Fruit fly (Drosophila melanogaster) whole organism, embryonic: ENCODE measurements around the gene CG42784.

Experiments used
- CG12744 ChIP-seq: fragments of 200-800 bp; sonication (Bioruptor generic); optimal IDR thresholded peaks from 2 replicates; lab custom pipeline; 2016; ENCODE audit warnings: missing biosample characterization, missing genetic modification characterization
- CG13775 ChIP-seq: fragments of 200-800 bp; sonication (Bioruptor generic); optimal IDR thresholded peaks from 3 replicates; lab custom pipeline; 2017; ENCODE audit warnings: missing biosample characterization, mild to moderate bottlenecking, missing genetic modification characterization
- CG16813 ChIP-seq: fragments of 200-800 bp; sonication (Bioruptor generic); IDR thresholded peaks from 3 replicates; pipeline ENCODE4 v1.3.6; 2022; ENCODE audit warnings: missing biosample characterization, missing genetic modification characterization; ENCODE audit not compliant: partially characterized antibody
- CG17568 ChIP-seq: fragments of 200-800 bp; sonication (Bioruptor generic); optimal IDR thresholded peaks from 2 replicates; lab custom pipeline; 2018; ENCODE audit warnings: missing biosample characterization, mild to moderate bottlenecking, missing genetic modification characterization, moderate library complexity
- CG1792 ChIP-seq: fragments of 200-800 bp; sonication (Bioruptor generic); optimal IDR thresholded peaks from 2 replicates; lab custom pipeline; 2016; ENCODE audit warnings: missing biosample characterization, missing genetic modification characterization
- CG18619 ChIP-seq: fragments of 200-800 bp; sonication (Bioruptor generic); optimal IDR thresholded peaks from 3 replicates; lab custom pipeline; 2017; ENCODE audit warnings: missing biosample characterization, mild to moderate bottlenecking, missing genetic modification characterization
- CG18764 ChIP-seq: fragments of 200-800 bp; sonication (Bioruptor generic); optimal IDR thresholded peaks from 3 replicates; lab custom pipeline; 2016; ENCODE audit warnings: missing biosample characterization, missing genetic modification characterization
- CG2116 ChIP-seq: fragments of 200-800 bp; sonication (Bioruptor generic); optimal IDR thresholded peaks from 3 replicates; lab custom pipeline; 2018; ENCODE audit warnings: missing biosample characterization, mild to moderate bottlenecking, missing genetic modification characterization
- CG2199 ChIP-seq: fragments of 200-800 bp; sonication (Bioruptor generic); IDR thresholded peaks from 3 replicates; pipeline ENCODE4 v1.3.6; 2022; ENCODE audit warnings: missing biosample characterization, missing genetic modification characterization
- CG2712 ChIP-seq: fragments of 200-800 bp; optimal IDR thresholded peaks from 3 replicates; lab custom pipeline; 2019; ENCODE audit warnings: missing biosample characterization, mild to moderate bottlenecking, missing genetic modification characterization, moderate library complexity
- CG3065 ChIP-seq: fragments of 200-800 bp; sonication (Bioruptor generic); optimal IDR thresholded peaks from 2 replicates; lab custom pipeline; 2016; ENCODE audit warnings: missing biosample characterization, missing genetic modification characterization
- CG33557 ChIP-seq: fragments of 200-800 bp; sonication (Bioruptor generic); optimal IDR thresholded peaks from 2 replicates; lab custom pipeline; 2019; ENCODE audit warnings: missing biosample characterization, mild to moderate bottlenecking, missing genetic modification characterization, moderate library complexity
- CG3847 ChIP-seq: fragments of 200-800 bp; sonication (Bioruptor generic); IDR thresholded peaks from 2 replicates; pipeline ENCODE4 v1.3.6; 2022; ENCODE audit warnings: missing biosample characterization, missing genetic modification characterization
- CG43689 ChIP-seq: fragments of 200-800 bp; sonication (Bioruptor generic); IDR thresholded peaks from 2 replicates; pipeline ENCODE4 v1.3.6; 2022; ENCODE audit warnings: missing biosample characterization, missing genetic modification characterization
- CG5245 ChIP-seq: fragments of 200-800 bp; sonication (Bioruptor generic); optimal IDR thresholded peaks from 3 replicates; lab custom pipeline; 2016; ENCODE audit warnings: missing biosample characterization, missing genetic modification characterization
- CG6765 ChIP-seq: fragments of 200-800 bp; sonication (Bioruptor generic); optimal IDR thresholded peaks from 3 replicates; lab custom pipeline; 2017; ENCODE audit warnings: missing biosample characterization, mild to moderate bottlenecking, missing genetic modification characterization
- CG7987 ChIP-seq: fragments of 200-800 bp; sonication (Bioruptor generic); optimal IDR thresholded peaks from 2 replicates; lab custom pipeline; 2018; ENCODE audit warnings: missing biosample characterization, mild to moderate bottlenecking, missing genetic modification characterization, moderate library complexity
- CG8478 ChIP-seq: fragments of >200 bp; optimal IDR thresholded peaks from 2 replicates; lab custom pipeline; 2018
- CG9215 ChIP-seq: fragments of 200-800 bp; sonication (Bioruptor generic); IDR thresholded peaks from 2 replicates; pipeline ENCODE4 v1.3.6; 2022; ENCODE audit warnings: missing biosample characterization, missing genetic modification characterization
- CrebB ChIP-seq: fragments of 200-800 bp; sonication (Bioruptor generic); optimal IDR thresholded peaks from 3 replicates; lab custom pipeline; 2018; ENCODE audit warnings: missing biosample characterization, mild to moderate bottlenecking, missing genetic modification characterization
- D19A ChIP-seq: fragments of 200-800 bp; optimal IDR thresholded peaks from 3 replicates; lab custom pipeline; 2019; ENCODE audit warnings: missing biosample characterization, mild to moderate bottlenecking, missing genetic modification characterization, moderate library complexity
- Dek ChIP-seq: fragments of 200-800 bp; sonication (Bioruptor generic); optimal IDR thresholded peaks from 3 replicates; lab custom pipeline; 2019; ENCODE audit warnings: missing biosample characterization, mild to moderate bottlenecking, missing genetic modification characterization, moderate library complexity
- Dip2 ChIP-seq: fragments of 200-800 bp; sonication (Bioruptor generic); IDR thresholded peaks from 2 replicates; pipeline ENCODE4 v1.3.6; 2022; ENCODE audit warnings: missing biosample characterization, missing genetic modification characterization
- Eip74EF ChIP-seq, 2 experiments: fragments of 200-800 bp in 1 of 2; fragments of >200 bp in 1 of 2; sonication (Bioruptor generic) in 1 of 2; optimal IDR thresholded peaks; 2 replicates each; lab custom pipeline; 2017 to 2019; ENCODE audit warnings: missing biosample characterization in 2 of 2, missing genetic modification characterization in 2 of 2, mild to moderate bottlenecking in 1 of 2, moderate library complexity in 1 of 2
- Fer2 ChIP-seq: fragments of 200-800 bp; sonication (Bioruptor generic); optimal IDR thresholded peaks from 2 replicates; lab custom pipeline; 2018; ENCODE audit warnings: missing biosample characterization, mild to moderate bottlenecking, missing genetic modification characterization, moderate library complexity
- GATAe ChIP-seq: fragments of 200-800 bp; sonication (Bioruptor generic); conservative IDR thresholded peaks from 2 replicates; pipeline ENCODE4 v1.3.6; 2022; ENCODE audit warnings: missing biosample characterization, missing genetic modification characterization
- Gsc ChIP-seq: fragments of 200-800 bp; sonication (Bioruptor generic); IDR thresholded peaks from 2 replicates; pipeline ENCODE4 v1.3.6; 2022; ENCODE audit warnings: missing biosample characterization, missing genetic modification characterization
- HHEX ChIP-seq: fragments of 200-800 bp; sonication (Bioruptor generic); optimal IDR thresholded peaks from 3 replicates; lab custom pipeline; 2017; ENCODE audit warnings: missing biosample characterization, mild to moderate bottlenecking, missing genetic modification characterization, missing genetic modification reagents
- Hmx ChIP-seq: fragments of 200-800 bp; sonication (Bioruptor generic); optimal IDR thresholded peaks from 2 replicates; lab custom pipeline; 2016; ENCODE audit warnings: missing biosample characterization, missing genetic modification characterization
- Myb ChIP-seq: fragments of 200-800 bp; sonication (Bioruptor generic); optimal IDR thresholded peaks from 2 replicates; lab custom pipeline; 2016; ENCODE audit warnings: missing biosample characterization, missing genetic modification characterization
- Poxn ChIP-seq: fragments of 200-800 bp; sonication (Bioruptor generic); IDR thresholded peaks from 2 replicates; pipeline ENCODE4 v1.3.6; 2022; ENCODE audit warnings: missing biosample characterization, missing genetic modification characterization
- Sox100B ChIP-seq: fragments of 200-800 bp; sonication (Bioruptor generic); optimal IDR thresholded peaks from 3 replicates; lab custom pipeline; 2018; ENCODE audit warnings: missing biosample characterization, mild to moderate bottlenecking, missing genetic modification characterization
- Ssrp ChIP-seq: fragments of 200-800 bp; sonication (Bioruptor generic); optimal IDR thresholded peaks from 2 replicates; lab custom pipeline; 2018; ENCODE audit warnings: missing biosample characterization, mild to moderate bottlenecking, missing genetic modification characterization, moderate library complexity
- Xbp1 ChIP-seq: fragments of 200-800 bp; sonication (Bioruptor generic); optimal IDR thresholded peaks from 3 replicates; lab custom pipeline; 2016; ENCODE audit warnings: missing biosample characterization, mild to moderate bottlenecking, missing genetic modification characterization
- YL-1 ChIP-seq: fragments of 200-800 bp; sonication (Bioruptor generic); optimal IDR thresholded peaks from 3 replicates; lab custom pipeline; 2017; ENCODE audit warnings: missing biosample characterization, mild to moderate bottlenecking, missing genetic modification characterization
- aop ChIP-seq: fragments of 200-800 bp; sonication (Bioruptor generic); IDR thresholded peaks from 2 replicates; pipeline ENCODE4 v1.3.6; 2022; ENCODE audit warnings: missing biosample characterization, missing genetic modification characterization
- chif ChIP-seq, 2 experiments: fragments of 200-800 bp; sonication (Bioruptor generic); optimal IDR thresholded peaks; 3 replicates each; lab custom pipeline; 2016; ENCODE audit warnings: missing biosample characterization in 2 of 2, missing genetic modification characterization in 2 of 2
- chm ChIP-seq: fragments of 200-800 bp; sonication (Bioruptor generic); IDR thresholded peaks from 2 replicates; pipeline ENCODE4 v1.3.6; 2022; ENCODE audit warnings: missing biosample characterization, missing genetic modification characterization
- dmrt11E ChIP-seq: fragments of 200-800 bp; sonication (Bioruptor generic); optimal IDR thresholded peaks from 3 replicates; lab custom pipeline; 2018; ENCODE audit warnings: missing biosample characterization, mild to moderate bottlenecking, missing genetic modification characterization, moderate library complexity
- dpn ChIP-seq, 2 experiments: fragments of 200-800 bp; sonication (Bioruptor generic); optimal IDR thresholded peaks; 3 replicates each; lab custom pipeline; 2016; ENCODE audit warnings: missing biosample characterization in 2 of 2, missing genetic modification characterization in 2 of 2
- gfzf ChIP-seq: fragments of 200-800 bp; sonication (Bioruptor generic); optimal IDR thresholded peaks from 2 replicates; lab custom pipeline; 2016; ENCODE audit warnings: missing biosample characterization, mild to moderate bottlenecking, missing genetic modification characterization, moderate library complexity
- gsb-n ChIP-seq: fragments of 200-800 bp; sonication (Bioruptor generic); optimal IDR thresholded peaks from 3 replicates; lab custom pipeline; 2018; ENCODE audit warnings: missing biosample characterization, mild to moderate bottlenecking, missing genetic modification characterization
- hbn ChIP-seq: fragments of 200-800 bp; sonication (Bioruptor generic); IDR thresholded peaks from 2 replicates; pipeline ENCODE4 v1.3.6; 2022; ENCODE audit warnings: missing biosample characterization, missing genetic modification characterization; ENCODE audit not compliant: partially characterized antibody
- lbe ChIP-seq: fragments of 200-800 bp; sonication (Bioruptor generic); optimal IDR thresholded peaks from 2 replicates; lab custom pipeline; 2016; ENCODE audit warnings: missing biosample characterization, mild to moderate bottlenecking, missing genetic modification characterization
- maf-S ChIP-seq: fragments of 200-800 bp; sonication (Bioruptor generic); optimal IDR thresholded peaks from 2 replicates; lab custom pipeline; 2016; ENCODE audit warnings: missing biosample characterization, missing genetic modification characterization
- nmo ChIP-seq: fragments of 200-800 bp; sonication (Bioruptor generic); optimal IDR thresholded peaks from 2 replicates; lab custom pipeline; 2018; ENCODE audit warnings: missing biosample characterization, mild to moderate bottlenecking, missing genetic modification characterization, moderate library complexity
- repo ChIP-seq: fragments of 200-800 bp; sonication (Bioruptor generic); optimal IDR thresholded peaks from 2 replicates; lab custom pipeline; 2016; ENCODE audit warnings: missing biosample characterization, missing genetic modification characterization
- rib ChIP-seq: fragments of 200-800 bp; sonication (Bioruptor generic); IDR thresholded peaks from 2 replicates; pipeline ENCODE4 v1.3.6; 2022; ENCODE audit warnings: missing biosample characterization, missing genetic modification characterization
- twi ChIP-seq: fragments of 200-800 bp; optimal IDR thresholded peaks from 2 replicates; lab custom pipeline; 2019; ENCODE audit warnings: missing biosample characterization, mild to moderate bottlenecking, missing genetic modification characterization, moderate library complexity
- zen2 ChIP-seq: fragments of 200-800 bp; sonication (Bioruptor generic); IDR thresholded peaks from 3 replicates; pipeline ENCODE4 v1.3.6; 2022; ENCODE audit warnings: missing biosample characterization, missing genetic modification characterization; ENCODE audit not compliant: partially characterized antibody

CG42784 gene

dm6 chr2L:13398614-13399161, 16.5 kb upstream of the CG42784 start, which contains the start of the genes CG10859 and CG7110 (continued):
- TF ChIP-seq CG5245 (GFP tag; lab: Kevin White, UChicago) (no peak), chif (GFP tag; optimal IDR thresholded peaks at IDR 0.05; lab: Kevin White, UChicago) (no peak), D19A (tag; lab: Kevin White, UChicago) (no peak), CG17568 (GFP tag; lab: Kevin White, UChicago) (peak; percentile 51), Poxn (GFP tag; lab: Robert Waterston, UW) (no peak), nmo (GFP tag; lab: Kevin White, UChicago) (peak; percentile 51), Xbp1 (GFP tag; lab: Kevin White, UChicago) (peak; percentile 4), CG9215 (GFP tag; lab: Robert Waterston, UW) (no peak), CG18619 (peak; percentile 65), CG7987 (GFP tag; lab: Kevin White, UChicago) (peak; percentile 89), CG12744 (GFP tag; lab: Kevin White, UChicago) (no peak), Fer2 (tag; lab: Kevin White, UChicago) (peak; percentile 11), zen2 (GFP tag; lab: Robert Waterston, UW) (no peak), HHEX (GFP tag; lab: Kevin White, UChicago) (peak; percentile 32), lbe (GFP tag; lab: Kevin White, UChicago) (no peak), CG16813 (no peak), gfzf (peak; percentile 86), repo (GFP tag; lab: Kevin White, UChicago) (no peak), CrebB (tag; lab: Kevin White, UChicago) (peak; percentile 36), CG33557 (GFP tag; lab: Kevin White, UChicago) (peak; percentile 32), hbn (no peak), Myb (GFP tag; lab: Kevin White, UChicago) (peak; percentile 29), CG18764 (GFP tag; lab: Kevin White, UChicago) (peak; percentile 20), maf-S (no peak), CG1792 (GFP tag; lab: Kevin White, UChicago) (no peak), Dek (no peak), CG13775 (GFP tag; lab: Kevin White, UChicago) (peak; percentile 66), CG6765 (GFP tag; lab: Kevin White, UChicago) (peak; percentile 72), twi (tag; lab: Kevin White, UChicago) (peak; percentile 33), CG2712 (tag; lab: Kevin White, UChicago) (peak; percentile 52), aop (GFP tag; lab: Robert Waterston, UW) (0 out of 2 replicates have a peak, but pooled peaks have one; percentile 9), CG3065 (GFP tag; lab: Kevin White, UChicago) (no peak), Dip2 (GFP tag; lab: Robert Waterston, UW) (no peak), Hmx (GFP tag; lab: Kevin White, UChicago) (no peak), CG8478 (no peak), Sox100B (peak; percentile 52), CG43689 (GFP tag; lab: Robert Waterston, UW) (no peak), GATAe (GFP tag; lab: Robert Waterston, UW) (no peak), Gsc (GFP tag; lab: Robert Waterston, UW) (no peak), CG2199 (GFP tag; lab: Robert Waterston, UW) (no peak), Eip74EF (GFP tag; optimal IDR thresholded peaks at IDR 0.05; lab: Kevin White, UChicago) (peak in 1 of 2 experiments; percentile 55), rib (GFP tag; lab: Robert Waterston, UW) (no peak), dpn (GFP tag; optimal IDR thresholded peaks at IDR 0.05; lab: Kevin White, UChicago) (no peak), CG2116 (GFP tag; lab: Kevin White, UChicago) (peak; percentile 40), Ssrp (tag; lab: Kevin White, UChicago) (no peak), chm (peak; percentile 65; the same call in 1 of the 2 replicates), YL-1 (GFP tag; lab: Kevin White, UChicago) (peak; percentile 78), CG3847 (GFP tag; lab: Robert Waterston, UW) (peak; percentile 54; the same call in 1 of the 2 replicates), gsb-n (tag; lab: Kevin White, UChicago) (peak; percentile 45), dmrt11E (tag; lab: Kevin White, UChicago) (peak; percentile 31)
